Worm (Caenorhabditis elegans): Measurements from ENCODE around the gene F35F11.2.

DNA sequence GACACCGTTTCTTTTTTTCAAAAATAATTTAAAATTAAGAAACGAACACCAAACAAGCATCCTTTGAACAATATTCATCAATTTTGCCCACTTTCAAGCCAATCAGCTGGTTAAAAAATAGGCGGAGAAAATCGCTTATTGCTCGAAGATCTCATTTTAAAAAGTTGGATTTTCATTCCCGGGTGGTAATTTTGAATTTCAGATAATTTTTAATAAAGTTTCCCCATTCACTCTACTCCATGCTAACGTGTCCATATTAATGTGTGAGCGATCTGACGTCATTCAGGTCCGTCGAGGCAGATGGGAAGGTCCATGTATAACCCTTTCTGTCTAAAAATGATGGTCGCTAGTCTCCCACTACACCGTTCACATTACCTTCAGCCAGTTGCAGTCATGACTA is 28.4 kb downstream of the F35F11.2 start, which contains the start of gene fbxb-55:
- TF ChIP-seq aly-2 (tag; optimal IDR thresholded peaks at IDR 0.05): no peak
- no peak for TF ChIP-seq ZK546.5 (tag; optimal IDR thresholded peaks at IDR 0.05)
- no peak for TF ChIP-seq nhr-12 (tag; optimal IDR thresholded peaks at IDR 0.05)
- TF ChIP-seq snpc-4 (tag; optimal IDR thresholded peaks at IDR 0.05): no peak
- TF ChIP-seq nhr-237 (tag; optimal IDR thresholded peaks at IDR 0.05): no peak
- TF ChIP-seq R02D3.7 (tag; optimal IDR thresholded peaks at IDR 0.05): no peak
